Worm (Caenorhabditis elegans) whole organism, mixed stage, embryonic: ENCODE data around the gene T10B10.4.

Source experiments
- bed-3 ChIP-seq: fragments of 200-800 bp; sonication (Bioruptor generic); optimal IDR thresholded peaks from 3 replicates; lab custom pipeline; 2018; ENCODE audit warnings: mild to moderate bottlenecking, missing genetic modification characterization, moderate library complexity, missing compliant biosample characterization
- elt-3 ChIP-seq: fragments of 150-350 bp; optimal IDR thresholded peaks from 2 replicates; lab custom pipeline; 2014; ENCODE audit warnings: missing biosample characterization, missing genetic modification characterization
- nhr-237 ChIP-seq: fragments of 150-350 bp; optimal IDR thresholded peaks from 2 replicates; lab custom pipeline; 2014; ENCODE audit warnings: missing biosample characterization, missing genetic modification characterization
- nhr-28 ChIP-seq: fragments of 150-350 bp; optimal IDR thresholded peaks from 2 replicates; lab custom pipeline; 2014; ENCODE audit warnings: missing biosample characterization, missing genetic modification characterization

ce11 chrX:15176431-15176911 is 13.5 kb upstream of the T10B10.4 start, which contains the start of gene col-41:
- TF ChIP-seq nhr-28 (tag; lab: Kevin White, UChicago) (no peak), nhr-237 (tag; lab: Kevin White, UChicago) (no peak), bed-3 (GFP tag; lab: Kevin White, UChicago) (no peak), elt-3 (tag; lab: Kevin White, UChicago) (no peak)
